Worm (Caenorhabditis elegans) whole organism, late embryonic: Measurements from ENCODE around the gene Y39B6A.30.

Experiments used
- K02D7.2 ChIP-seq: sonication (generic microtip); optimal IDR thresholded peaks from 2 replicates; lab custom pipeline; 2017; ENCODE audit warnings: mild to moderate bottlenecking, missing genetic modification characterization, missing compliant biosample characterization
- T23F11.4 ChIP-seq: fragments of 200-800 bp; sonication (Bioruptor generic); optimal IDR thresholded peaks from 2 replicates; lab custom pipeline; 2018; ENCODE audit warnings: mild to moderate bottlenecking, missing genetic modification characterization, missing compliant biosample characterization
- ama-1 ChIP-seq: fragments of 150-350 bp; optimal IDR thresholded peaks from 2 replicates; lab custom pipeline; 2014
- ceh-14 ChIP-seq: sonication (generic microtip); optimal IDR thresholded peaks from 2 replicates; lab custom pipeline; 2016; ENCODE audit warnings: missing genotype, missing genetic modification characterization, missing compliant biosample characterization
- ceh-18 ChIP-seq: sonication (generic microtip); optimal IDR thresholded peaks from 2 replicates; lab custom pipeline; 2016; ENCODE audit warnings: missing genetic modification characterization, missing compliant biosample characterization
- ceh-19 ChIP-seq: fragments of 200-800 bp; sonication (Bioruptor generic); optimal IDR thresholded peaks from 2 replicates; lab custom pipeline; 2018; ENCODE audit warnings: mild to moderate bottlenecking, missing genetic modification characterization, missing compliant biosample characterization
- ceh-22 ChIP-seq: sonication (generic microtip); optimal IDR thresholded peaks from 2 replicates; lab custom pipeline; 2017; ENCODE audit warnings: missing biosample characterization, missing genetic modification characterization
- ceh-24 ChIP-seq: sonication (generic microtip); optimal IDR thresholded peaks from 2 replicates; lab custom pipeline; 2016; ENCODE audit warnings: mild to moderate bottlenecking, missing genetic modification characterization, missing compliant biosample characterization
- ceh-30 ChIP-seq: fragments of 150-350 bp; optimal IDR thresholded peaks from 2 replicates; lab custom pipeline; 2014; ENCODE audit warnings: missing biosample characterization, missing genetic modification characterization
- ceh-34 ChIP-seq: sonication (generic microtip); optimal IDR thresholded peaks from 2 replicates; lab custom pipeline; 2016; ENCODE audit warnings: mild to moderate bottlenecking, missing genetic modification characterization, missing compliant biosample characterization
- ceh-48 ChIP-seq: sonication (generic microtip); optimal IDR thresholded peaks from 2 replicates; lab custom pipeline; 2016; ENCODE audit warnings: missing genetic modification characterization, inconsistent platforms, missing compliant biosample characterization
- ceh-6 ChIP-seq: fragments of 200-800 bp; sonication (Bioruptor generic); optimal IDR thresholded peaks from 2 replicates; lab custom pipeline; 2018; ENCODE audit warnings: mild to moderate bottlenecking, missing genetic modification characterization, missing compliant biosample characterization
- dmd-4 ChIP-seq: sonication (generic microtip); optimal IDR thresholded peaks from 2 replicates; lab custom pipeline; 2016; ENCODE audit warnings: borderline replicate concordance, missing genetic modification characterization, missing compliant biosample characterization
- dve-1 ChIP-seq: sonication (generic microtip); optimal IDR thresholded peaks from 2 replicates; lab custom pipeline; 2017; ENCODE audit warnings: antibody characterized with exemption, mild to moderate bottlenecking, missing genetic modification characterization, missing compliant biosample characterization
- elt-4 ChIP-seq: sonication (generic microtip); optimal IDR thresholded peaks from 2 replicates; lab custom pipeline; 2016; ENCODE audit warnings: missing genetic modification characterization, missing compliant biosample characterization
- eyg-1 ChIP-seq: sonication (generic microtip); optimal IDR thresholded peaks from 2 replicates; lab custom pipeline; 2016; ENCODE audit warnings: missing genotype, missing genetic modification characterization, missing compliant biosample characterization
- fkh-10 ChIP-seq: fragments of 150-350 bp; optimal IDR thresholded peaks from 2 replicates; lab custom pipeline; 2014; ENCODE audit warnings: missing biosample characterization, missing genetic modification reagents, missing genetic modification characterization
- gmeb-2 ChIP-seq: sonication (generic microtip); optimal IDR thresholded peaks from 2 replicates; lab custom pipeline; 2016; ENCODE audit warnings: missing genetic modification characterization, inconsistent platforms, missing compliant biosample characterization
- hlh-30 ChIP-seq: sonication (generic microtip); optimal IDR thresholded peaks from 2 replicates; lab custom pipeline; 2017; ENCODE audit warnings: antibody characterized with exemption, missing genetic modification characterization, missing compliant biosample characterization; ENCODE audit not compliant: insufficient read depth
- madf-2 ChIP-seq: sonication (generic microtip); optimal IDR thresholded peaks from 2 replicates; lab custom pipeline; 2017; ENCODE audit warnings: missing genetic modification characterization, missing compliant biosample characterization
- mec-3 ChIP-seq: sonication (generic microtip); optimal IDR thresholded peaks from 2 replicates; lab custom pipeline; 2016; ENCODE audit warnings: borderline replicate concordance, missing genetic modification characterization, missing compliant biosample characterization
- nfya-1 ChIP-seq: sonication (generic microtip); optimal IDR thresholded peaks from 2 replicates; lab custom pipeline; 2017; ENCODE audit warnings: missing genetic modification characterization, mild to moderate bottlenecking, missing compliant biosample characterization, antibody characterized with exemption, moderate library complexity
- nhr-11 ChIP-seq: fragments of 150-350 bp; optimal IDR thresholded peaks from 2 replicates; lab custom pipeline; 2014; ENCODE audit warnings: missing biosample characterization, missing genetic modification characterization
- nhr-232 ChIP-seq: sonication (generic microtip); optimal IDR thresholded peaks from 2 replicates; lab custom pipeline; 2016; ENCODE audit warnings: missing genetic modification characterization, missing compliant biosample characterization
- pag-3 ChIP-seq: sonication (generic microtip); optimal IDR thresholded peaks from 2 replicates; lab custom pipeline; 2016; ENCODE audit warnings: missing compliant biosample characterization, missing genetic modification characterization, borderline replicate concordance
- pha-4 ChIP-seq: fragments of 150-350 bp; optimal IDR thresholded peaks from 2 replicates; lab custom pipeline; 2018; ENCODE audit warnings: missing biosample characterization, missing genetic modification reagents, missing genetic modification characterization
- sdc-2 ChIP-seq: sonication (generic microtip); optimal IDR thresholded peaks from 2 replicates; lab custom pipeline; 2016; ENCODE audit warnings: missing genotype, missing genetic modification characterization, missing compliant biosample characterization
- tbx-2 ChIP-seq: sonication (generic microtip); optimal IDR thresholded peaks from 2 replicates; lab custom pipeline; 2016; ENCODE audit warnings: missing genetic modification characterization, missing compliant biosample characterization
- tbx-7 ChIP-seq: sonication (generic microtip); optimal IDR thresholded peaks from 2 replicates; lab custom pipeline; 2016; ENCODE audit warnings: missing genotype, missing genetic modification characterization, missing compliant biosample characterization
- ttx-3 ChIP-seq: sonication (generic microtip); optimal IDR thresholded peaks from 2 replicates; lab custom pipeline; 2016; ENCODE audit warnings: missing genetic modification reagents, missing genetic modification characterization, missing compliant biosample characterization
- unc-42 ChIP-seq: sonication (generic microtip); optimal IDR thresholded peaks from 2 replicates; lab custom pipeline; 2016; ENCODE audit warnings: missing genotype, missing genetic modification characterization, missing compliant biosample characterization
- unc-86 ChIP-seq: sonication (generic microtip); optimal IDR thresholded peaks from 2 replicates; lab custom pipeline; 2016; ENCODE audit warnings: missing genetic modification characterization, missing compliant biosample characterization
- zip-5 ChIP-seq: sonication (generic microtip); optimal IDR thresholded peaks from 2 replicates; lab custom pipeline; 2016; ENCODE audit warnings: missing genetic modification characterization, missing compliant biosample characterization

Y39B6A.30 gene

DNA sequence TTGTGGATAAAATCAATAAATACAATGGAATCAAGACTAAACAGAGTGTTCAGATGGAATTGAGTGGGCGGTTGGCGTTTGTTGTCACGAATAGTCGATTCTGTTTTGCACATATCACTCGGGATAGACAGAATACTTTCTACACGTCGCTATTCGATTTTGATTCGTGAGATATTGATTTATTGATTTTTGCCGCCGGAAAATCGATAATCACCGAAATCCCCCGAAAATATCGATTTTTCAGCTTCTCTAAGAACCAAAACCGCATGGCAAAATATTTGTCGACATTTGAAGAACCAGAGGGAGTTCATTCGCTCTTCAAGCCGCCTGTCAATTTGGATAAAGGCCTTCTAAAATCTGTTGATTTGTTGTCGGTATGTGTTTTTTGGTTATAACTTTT, 4.0 kb upstream of the Y39B6A.30 start:
- TF ChIP-seq ceh-48 (tag; lab: Kevin White, UChicago) (peak; percentile 45), nhr-232 (tag; lab: Kevin White, UChicago) (no peak)

DNA sequence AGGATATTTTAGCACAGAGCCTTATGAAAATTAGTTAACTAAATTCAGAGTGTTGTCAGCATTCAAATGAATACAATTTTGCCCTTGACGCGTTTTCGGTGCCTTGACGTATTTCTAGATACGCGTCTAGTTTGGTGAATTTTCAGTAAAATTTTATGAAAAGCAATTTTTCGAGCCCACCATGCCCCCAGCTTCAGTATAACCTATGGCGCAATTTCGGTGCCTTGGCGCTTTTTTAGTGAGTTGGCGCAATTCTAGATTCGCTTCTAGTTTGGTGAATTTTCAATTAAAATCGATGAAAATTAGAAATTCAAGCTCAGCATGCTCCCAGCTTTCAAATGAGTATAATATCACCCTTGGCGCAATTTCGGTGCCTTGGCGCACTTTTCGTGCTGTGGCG, 1.2 kb upstream of the Y39B6A.30 start:
- TF ChIP-seq dmd-4 (tag; lab: Kevin White, UChicago), result no peak
- TF ChIP-seq ceh-22 (tag; lab: Kevin White, UChicago), result no peak
- no peak for TF ChIP-seq unc-86
- no peak for TF ChIP-seq ceh-6 (GFP tag; lab: Kevin White, UChicago)
- no peak for TF ChIP-seq tbx-7 (tag; lab: Kevin White, UChicago)
- no peak for TF ChIP-seq ceh-34 (tag; lab: Kevin White, UChicago)
- no peak for TF ChIP-seq ceh-30 (tag; lab: Kevin White, UChicago)
- no peak for TF ChIP-seq nhr-11 (tag; lab: Kevin White, UChicago)
- TF ChIP-seq ceh-14, result no peak
- no peak for TF ChIP-seq sdc-2 (tag; lab: Kevin White, UChicago)
- no peak for TF ChIP-seq nhr-232 (tag; lab: Kevin White, UChicago)
- no peak for TF ChIP-seq gmeb-2 (tag; lab: Kevin White, UChicago)
- TF ChIP-seq unc-42 (tag; lab: Kevin White, UChicago), result no peak
- no peak for TF ChIP-seq ceh-19 (GFP tag; lab: Kevin White, UChicago)
- TF ChIP-seq K02D7.2 (tag; lab: Kevin White, UChicago), result no peak
- no peak for TF ChIP-seq dve-1 (tag; lab: Kevin White, UChicago)
- no peak for TF ChIP-seq T23F11.4
- TF ChIP-seq eyg-1 (tag; lab: Kevin White, UChicago), result no peak

DNA sequence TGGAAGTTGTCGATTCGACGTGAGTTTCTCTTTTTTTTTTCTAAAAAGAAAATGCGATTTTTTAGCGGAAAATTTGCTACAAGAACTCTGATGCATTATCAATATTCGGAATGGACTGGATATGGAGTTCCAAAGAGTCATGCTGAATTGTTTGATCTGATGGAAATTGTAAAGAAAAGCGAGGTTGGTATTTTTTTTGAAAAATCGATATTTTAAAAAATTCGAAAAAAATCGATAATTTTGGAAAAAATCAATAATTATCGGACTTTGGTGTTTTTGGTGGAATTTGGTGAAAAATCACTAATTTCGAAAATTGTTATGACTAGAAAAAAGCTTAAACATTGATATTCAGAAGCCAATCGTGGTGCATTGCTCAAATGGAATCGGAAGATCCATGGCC, 4.9 kb downstream of the Y39B6A.30 start:
- TF ChIP-seq zip-5 (tag; lab: Kevin White, UChicago), result no peak
- no peak for TF ChIP-seq fkh-10 (GFP tag; lab: Kevin White, UChicago)
- TF ChIP-seq ceh-48 (tag; lab: Kevin White, UChicago), result peak; percentile 20
- no peak for TF ChIP-seq ama-1 (lab: Kevin White, UChicago)
- no peak for TF ChIP-seq nfya-1 (tag; lab: Kevin White, UChicago)
- no peak for TF ChIP-seq sdc-2 (tag; lab: Kevin White, UChicago)
- no peak for TF ChIP-seq elt-4 (tag; lab: Kevin White, UChicago)

DNA sequence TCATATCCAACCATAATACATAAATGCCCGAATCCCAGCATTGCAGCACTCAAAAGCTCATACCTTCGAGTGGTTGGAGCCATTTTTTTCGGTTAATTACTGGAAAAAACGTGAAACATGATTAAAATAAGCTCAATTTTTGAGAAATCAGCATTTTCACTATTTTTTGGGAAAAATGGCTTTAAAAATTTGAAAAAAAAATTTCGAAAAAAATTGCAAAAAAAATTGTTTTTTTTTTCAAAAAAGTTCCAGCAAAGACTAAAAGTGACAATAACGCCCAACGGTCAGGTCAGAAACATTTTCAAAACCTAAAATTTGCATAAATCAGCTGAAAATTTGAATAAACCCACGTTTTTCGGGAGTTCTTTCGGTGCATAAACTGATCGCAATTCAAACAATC, 10.3 kb downstream of the Y39B6A.30 start, which contains the start of gene Y39B6A.29:
Gene Y39B6A.29 (minus strand): TSS at position 101 of the 400 bp plus-strand sequence.
- no peak for TF ChIP-seq ceh-24 (tag; lab: Kevin White, UChicago)
- no peak for TF ChIP-seq ceh-30 (tag; lab: Kevin White, UChicago)
- TF ChIP-seq tbx-2, result no peak
- no peak for TF ChIP-seq tbx-7 (tag; lab: Kevin White, UChicago)
- no peak for TF ChIP-seq K02D7.2 (tag; lab: Kevin White, UChicago)
- TF ChIP-seq pag-3 (tag; lab: Kevin White, UChicago), result no peak
- no peak for TF ChIP-seq sdc-2 (tag; lab: Kevin White, UChicago)
- no peak for TF ChIP-seq ceh-48 (tag; lab: Kevin White, UChicago)

DNA sequence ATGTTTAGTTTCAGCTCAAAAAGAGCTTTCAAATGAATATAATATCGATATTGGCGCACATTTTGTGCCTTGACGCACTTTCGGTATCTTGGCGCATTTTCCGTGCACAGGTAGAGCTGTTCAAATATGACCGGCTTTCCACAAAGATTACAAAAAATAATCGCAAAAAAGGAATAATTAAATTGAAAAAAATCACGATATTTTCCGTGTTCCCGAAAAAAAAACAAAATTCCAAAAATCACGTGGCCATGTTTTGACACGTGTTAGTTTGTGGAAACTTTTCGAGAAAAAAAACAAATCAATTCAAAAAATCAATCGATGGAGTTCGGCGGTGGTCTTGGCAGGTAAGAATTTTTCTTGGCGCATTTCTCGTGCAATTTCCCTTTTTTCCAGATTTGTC, 11.8 kb downstream of the Y39B6A.30 start, which contains the start of gene Y39B6A.25:
Gene Y39B6A.25 (plus strand): TSS at position 301 of the 400 bp plus-strand sequence.
- no peak for TF ChIP-seq hlh-30 (tag; lab: Kevin White, UChicago)
- no peak for TF ChIP-seq ceh-18 (tag; lab: Kevin White, UChicago)
- TF ChIP-seq ceh-24 (tag; lab: Kevin White, UChicago), result no peak
- no peak for TF ChIP-seq tbx-7 (tag; lab: Kevin White, UChicago)
- TF ChIP-seq ttx-3 (tag; lab: Kevin White, UChicago), result no peak
- no peak for TF ChIP-seq mec-3 (tag; lab: Kevin White, UChicago)
- TF ChIP-seq madf-2 (tag; lab: Kevin White, UChicago), result no peak
- TF ChIP-seq pha-4 (tag; lab: Kevin White, UChicago), result no peak
